Fruit fly (Drosophila melanogaster): ENCODE measurements around the gene CG13784.
A peak's percentile ranks its signal among the peaks of the same experiment; 100 is the strongest.

The CG13784 gene

dm6 chr2L:7154861-7155594, 64.8 kb downstream of the CG13784 start (continued):
- TF ChIP-seq CG3065 (GFP tag; optimal IDR thresholded peaks at IDR 0.05) (no peak), Lhr (GFP tag; optimal IDR thresholded peaks at IDR 0.05) (no peak), lola (GFP tag; optimal IDR thresholded peaks at IDR 0.05) (peak in 1 of 3 experiments; percentile 6), chn (GFP tag; optimal IDR thresholded peaks at IDR 0.05) (no peak), CG13894 (tag; optimal IDR thresholded peaks at IDR 0.05) (peak; percentile 7), CG31224 (GFP tag; IDR thresholded peaks at IDR 0.05) (no peak), CG15601 (tag; optimal IDR thresholded peaks at IDR 0.05) (no peak), CG9609 (GFP tag; optimal IDR thresholded peaks at IDR 0.05) (peak; percentile 25), her (GFP tag; optimal IDR thresholded peaks at IDR 0.05) (peak; percentile 31), nau (GFP tag; optimal IDR thresholded peaks at IDR 0.05) (no peak), lab (GFP tag; optimal IDR thresholded peaks at IDR 0.05) (peak; percentile 17), grn (GFP tag; optimal IDR thresholded peaks at IDR 0.05) (no peak), sna (GFP tag; IDR thresholded peaks at IDR 0.05; ENCODE audit: partially characterized antibody) (no peak), CG15011 (GFP tag; optimal IDR thresholded peaks at IDR 0.05) (no peak), H15 (GFP tag; IDR thresholded peaks at IDR 0.05) (0 out of 3 replicates have a peak, but pooled peaks have one; percentile 28), cato (GFP tag; optimal IDR thresholded peaks at IDR 0.05; ENCODE audit: borderline replicate concordance) (no peak), Xbp1 (GFP tag; optimal IDR thresholded peaks at IDR 0.05) (peak; percentile 56), tll (GFP tag; optimal IDR thresholded peaks at IDR 0.05) (no peak), Ets97D (GFP tag; optimal IDR thresholded peaks at IDR 0.05) (no peak), tup (GFP tag; optimal IDR thresholded peaks at IDR 0.05) (no peak), CG9727 (GFP tag; optimal IDR thresholded peaks at IDR 0.05) (peak; percentile 43), CG14965 (GFP tag; optimal IDR thresholded peaks at IDR 0.05; ENCODE audit: borderline replicate concordance) (no peak), C15 (GFP tag; IDR thresholded peaks at IDR 0.05) (no peak), sisA (GFP tag; IDR thresholded peaks at IDR 0.05) (no peak), sc (optimal IDR thresholded peaks at IDR 0.05) (no peak), sc (GFP tag; optimal IDR thresholded peaks at IDR 0.05) (no peak), tna (GFP tag; IDR thresholded peaks at IDR 0.05; ENCODE audit: partially characterized antibody) (no peak), slbo (GFP tag; IDR thresholded peaks at IDR 0.05) (peak; percentile 45), slou (GFP tag; optimal IDR thresholded peaks at IDR 0.05) (no peak), CHES-1-like (GFP tag; optimal IDR thresholded peaks at IDR 0.05) (no peak), ac (GFP tag; optimal IDR thresholded peaks at IDR 0.05) (no peak), Xrp1 (GFP tag; IDR thresholded peaks at IDR 0.05) (peak; percentile 33; the same call in 1 of the 2 replicates), D (optimal IDR thresholded peaks at IDR 0.05) (no peak), D (GFP tag; optimal IDR thresholded peaks at IDR 0.05) (no peak), gt (GFP tag; IDR thresholded peaks at IDR 0.05) (no peak), sqz (GFP tag; optimal IDR thresholded peaks at IDR 0.05) (no peak), CG15269 (tag; optimal IDR thresholded peaks at IDR 0.05) (peak; percentile 46), CG11085 (GFP tag; IDR thresholded peaks at IDR 0.05) (no peak), HLHmδ (GFP tag; optimal IDR thresholded peaks at IDR 0.05) (no peak), CG8089 (GFP tag; optimal IDR thresholded peaks at IDR 0.05) (no peak), CG42726 (GFP tag; IDR thresholded peaks at IDR 0.05; ENCODE audit: partially characterized antibody) (no peak), sim (GFP tag; IDR thresholded peaks at IDR 0.05) (no peak), Ptx1 (GFP tag; IDR thresholded peaks at IDR 0.05) (peak; percentile 67), CG10543 (GFP tag; optimal IDR thresholded peaks at IDR 0.05) (no peak), CG9876 (GFP tag; optimal IDR thresholded peaks at IDR 0.05) (no peak), CG6854 (GFP tag; optimal IDR thresholded peaks at IDR 0.05) (no peak), CG34422 (GFP tag; IDR thresholded peaks at IDR 0.05) (0 out of 3 replicates have a peak, but pooled peaks have one; percentile 43), CG12942 (GFP tag; optimal IDR thresholded peaks at IDR 0.05) (peak; percentile 9), Hsf (GFP tag; optimal IDR thresholded peaks at IDR 0.05) (peak; percentile 27), CG4854 (GFP tag; optimal IDR thresholded peaks at IDR 0.05) (no peak)

All from whole organism, embryonic.